Fruit fly (Drosophila melanogaster) whole organism, pupa: ENCODE results near the gene CG33725.

Source experiments
- CG10348 ChIP-seq: fragments of 200-800 bp; sonication (Bioruptor generic); IDR thresholded peaks from 2 replicates; pipeline ENCODE4 v1.3.6; 2022; ENCODE audit warnings: missing biosample characterization, missing genetic modification characterization
- CG12605 ChIP-seq: fragments of 200-800 bp; sonication (Bioruptor generic); IDR thresholded peaks from 2 replicates; pipeline ENCODE4 v1.3.6; 2022; ENCODE audit warnings: missing biosample characterization, missing genetic modification characterization
- CG13204 ChIP-seq: fragments of 200-800 bp; sonication (Bioruptor generic); optimal IDR thresholded peaks from 2 replicates; lab custom pipeline; 2018; ENCODE audit warnings: missing biosample characterization, mild to moderate bottlenecking, missing genetic modification characterization, moderate library complexity
- CG15710 ChIP-seq: fragments of 200-800 bp; sonication (Bioruptor generic); optimal IDR thresholded peaks from 2 replicates; lab custom pipeline; 2018; ENCODE audit warnings: missing biosample characterization, mild to moderate bottlenecking, missing genetic modification characterization, moderate library complexity
- CG32121 ChIP-seq: fragments of 200-800 bp; sonication (Bioruptor generic); IDR thresholded peaks from 2 replicates; pipeline ENCODE4 v1.3.6; 2022; ENCODE audit warnings: missing biosample characterization, missing genetic modification characterization
- CG9948 ChIP-seq: fragments of 200-800 bp; sonication (Bioruptor generic); optimal IDR thresholded peaks from 2 replicates; lab custom pipeline; 2018; ENCODE audit warnings: missing biosample characterization, mild to moderate bottlenecking, missing genetic modification characterization, moderate library complexity
- D1 ChIP-seq: fragments of 200-800 bp; sonication (Bioruptor generic); optimal IDR thresholded peaks from 2 replicates; lab custom pipeline; 2018; ENCODE audit warnings: missing biosample characterization, mild to moderate bottlenecking, missing genetic modification characterization, moderate library complexity
- EcR ChIP-seq: fragments of 200-800 bp; sonication (Bioruptor generic); optimal IDR thresholded peaks from 3 replicates; lab custom pipeline; 2019; ENCODE audit warnings: missing biosample characterization, missing genetic modification characterization, mild to moderate bottlenecking, moderate library complexity, missing genetic modification reagents
- Pif1A ChIP-seq: fragments of 200-800 bp; sonication (Bioruptor generic); optimal IDR thresholded peaks from 3 replicates; lab custom pipeline; 2016; ENCODE audit warnings: missing biosample characterization, missing genetic modification characterization
- Snoo ChIP-seq: fragments of 200-800 bp; sonication (Bioruptor generic); optimal IDR thresholded peaks from 3 replicates; lab custom pipeline; 2017; ENCODE audit warnings: missing biosample characterization, mild to moderate bottlenecking, missing genetic modification characterization, inconsistent platforms
- fd96Ca ChIP-seq: fragments of 200-800 bp; sonication (Bioruptor generic); IDR thresholded peaks from 3 replicates; pipeline ENCODE4 v1.3.6; 2022; ENCODE audit warnings: missing biosample characterization, missing genetic modification characterization

dm6 chr3L:12489952-12490351 lies 7.5 kb downstream of the CG33725 start:
- TF ChIP-seq CG9948 (no peak), EcR (GFP tag; lab: Kevin White, UChicago) (peak; percentile 87), Pif1A (GFP tag; lab: Kevin White, UChicago) (no peak), Snoo (no peak), CG32121 (GFP tag; lab: Robert Waterston, UW) (0 out of 2 replicates have a peak, but pooled peaks have one; percentile 20), CG12605 (GFP tag; lab: Robert Waterston, UW) (peak; percentile 46), CG10348 (GFP tag; lab: Robert Waterston, UW) (no peak), CG13204 (no peak), CG15710 (no peak), fd96Ca (GFP tag; lab: Robert Waterston, UW) (peak; percentile 44; the same call in 1 of the 3 replicates), D1 (tag; lab: Kevin White, UChicago) (no peak)
